Fruit fly (Drosophila melanogaster): Measurements from ENCODE around the gene CG31606.

The CG31606 gene

dm6 chr2L:8159498-8159897, 12.1 kb downstream of the CG31606 start, which contains the start of the genes PAPLA1 and Rbsn-5 (continued):
- peak; percentile 90 for TF ChIP-seq ttk (GFP tag; IDR thresholded peaks at IDR 0.05)
- TF ChIP-seq abd-A (tag; optimal IDR thresholded peaks at IDR 0.05) = peak; percentile 97
- TF ChIP-seq CG10462 (GFP tag; optimal IDR thresholded peaks at IDR 0.05) = peak; percentile 88
- peak; percentile 78 for TF ChIP-seq Taf1 (GFP tag; IDR thresholded peaks at IDR 0.05)
- no peak for TF ChIP-seq HLHmδ (GFP tag; optimal IDR thresholded peaks at IDR 0.05)
- TF ChIP-seq CG4404 (GFP tag; IDR thresholded peaks at IDR 0.05) = peak; percentile 90
- TF ChIP-seq TFAM (GFP tag; optimal IDR thresholded peaks at IDR 0.05) = peak; percentile 8
- TF ChIP-seq CG13296 (GFP tag; optimal IDR thresholded peaks at IDR 0.05) = peak; percentile 93
- TF ChIP-seq CoRest (tag; optimal IDR thresholded peaks at IDR 0.05) = peak; percentile 95
- peak; percentile 79 for TF ChIP-seq Drgx (GFP tag; IDR thresholded peaks at IDR 0.05)
- peak; percentile 93 for TF ChIP-seq CG17829 (tag; optimal IDR thresholded peaks at IDR 0.05)
- peak; percentile 26; the same call in 1 of the 3 replicates for TF ChIP-seq sr (GFP tag; IDR thresholded peaks at IDR 0.05)
- TF ChIP-seq phol (tag; optimal IDR thresholded peaks at IDR 0.05) = peak; percentile 95
- TF ChIP-seq mirr (GFP tag; optimal IDR thresholded peaks at IDR 0.05) = peak; percentile 91
- TF ChIP-seq sima (GFP tag; optimal IDR thresholded peaks at IDR 0.05) = peak; percentile 89
- TF ChIP-seq Elba2 (GFP tag; optimal IDR thresholded peaks at IDR 0.05) = peak; percentile 45
- peak; percentile 95 for TF ChIP-seq ems (GFP tag; optimal IDR thresholded peaks at IDR 0.05)
- TF ChIP-seq CG6272 (GFP tag; IDR thresholded peaks at IDR 0.05) = peak; percentile 93
- TF ChIP-seq tin (GFP tag; optimal IDR thresholded peaks at IDR 0.05) = peak; percentile 96
- TF ChIP-seq Poxn (GFP tag; IDR thresholded peaks at IDR 0.05) = peak; percentile 66
- peak; percentile 83 for TF ChIP-seq CG16779 (GFP tag; IDR thresholded peaks at IDR 0.05)
- TF ChIP-seq en (GFP tag; optimal IDR thresholded peaks at IDR 0.05) = peak; percentile 80
- peak; percentile 61; the same call in 1 of the 2 replicates for TF ChIP-seq sim (GFP tag; IDR thresholded peaks at IDR 0.05)
- TF ChIP-seq tx (GFP tag; optimal IDR thresholded peaks at IDR 0.05) = peak; percentile 95
- TF ChIP-seq dpn (GFP tag; optimal IDR thresholded peaks at IDR 0.05) = peak; percentile 97
- TF ChIP-seq sc (optimal IDR thresholded peaks at IDR 0.05) = no peak
- peak; percentile 84 for TF ChIP-seq sc (GFP tag; optimal IDR thresholded peaks at IDR 0.05)
- peak; percentile 96 for TF ChIP-seq jumu (GFP tag; optimal IDR thresholded peaks at IDR 0.05)
- TF ChIP-seq CG1233 (GFP tag; optimal IDR thresholded peaks at IDR 0.05) = peak; percentile 91
- peak; percentile 83 for TF ChIP-seq CG12299 (tag; optimal IDR thresholded peaks at IDR 0.05)
- peak; percentile 88 for TF ChIP-seq Nf-YC (tag; optimal IDR thresholded peaks at IDR 0.05)
- peak; percentile 95 for TF ChIP-seq Sox102F (GFP tag; optimal IDR thresholded peaks at IDR 0.05)
- TF ChIP-seq HLH3B (GFP tag; IDR thresholded peaks at IDR 0.05) = peak; percentile 90
- peak; percentile 94 for TF ChIP-seq Ets97D (GFP tag; optimal IDR thresholded peaks at IDR 0.05)
- TF ChIP-seq CG9932 (GFP tag; IDR thresholded peaks at IDR 0.05) = peak; percentile 95
- TF ChIP-seq CG7963 (GFP tag; IDR thresholded peaks at IDR 0.05; ENCODE audit: partially characterized antibody) = no peak
- TF ChIP-seq Bteb2 (GFP tag; optimal IDR thresholded peaks at IDR 0.05) = peak; percentile 93
- peak; percentile 68; the same call in 1 of the 2 replicates for TF ChIP-seq dati (GFP tag; IDR thresholded peaks at IDR 0.05)
- TF ChIP-seq CG16815 (GFP tag; optimal IDR thresholded peaks at IDR 0.05) = peak; percentile 85
- no peak for TF ChIP-seq Dip2 (GFP tag; IDR thresholded peaks at IDR 0.05)
- peak; percentile 91 for TF ChIP-seq CG1792 (GFP tag; optimal IDR thresholded peaks at IDR 0.05)
- TF ChIP-seq sna (GFP tag; IDR thresholded peaks at IDR 0.05; ENCODE audit: partially characterized antibody) = no peak
- TF ChIP-seq CG1647 (GFP tag; optimal IDR thresholded peaks at IDR 0.05) = peak; percentile 95
- peak in 1 of 2 experiments; percentile 85 for TF ChIP-seq Eip74EF (GFP tag; optimal IDR thresholded peaks at IDR 0.05)
- peak; percentile 92 for TF ChIP-seq CG12155 (GFP tag; optimal IDR thresholded peaks at IDR 0.05)
- peak; percentile 88 for TF ChIP-seq HHEX (GFP tag; optimal IDR thresholded peaks at IDR 0.05)
- peak; percentile 87 for TF ChIP-seq BtbVII (GFP tag; optimal IDR thresholded peaks at IDR 0.05)
- TF ChIP-seq CG14667 (GFP tag; IDR thresholded peaks at IDR 0.05) = peak; percentile 85
- peak; percentile 97 for TF ChIP-seq pum (GFP tag; optimal IDR thresholded peaks at IDR 0.05)
- TF ChIP-seq tna (GFP tag; IDR thresholded peaks at IDR 0.05; ENCODE audit: partially characterized antibody) = no peak
- peak; percentile 95 for TF ChIP-seq vvl (GFP tag; IDR thresholded peaks at IDR 0.05)

Measured in whole organism, embryonic.